Fruit fly (Drosophila melanogaster) whole organism, embryonic: ENCODE results near the gene scyl.

Source experiments
- ATbp ChIP-seq: fragments of 200-800 bp; sonication (Bioruptor generic); optimal IDR thresholded peaks from 2 replicates; lab custom pipeline; 2017; ENCODE audit warnings: missing biosample characterization, mild to moderate bottlenecking, missing genetic modification characterization, missing genetic modification reagents
- BEAF-32 ChIP-seq: fragments of 200-800 bp; sonication (Bioruptor generic); optimal IDR thresholded peaks from 3 replicates; lab custom pipeline; 2017; ENCODE audit warnings: missing biosample characterization, missing genetic modification characterization, mild to moderate bottlenecking, moderate library complexity, missing genetic modification reagents
- Blimp-1 ChIP-seq: fragments of 200-800 bp; sonication (Bioruptor generic); optimal IDR thresholded peaks from 3 replicates; lab custom pipeline; 2018; ENCODE audit warnings: missing biosample characterization, missing genetic modification characterization, mild to moderate bottlenecking, moderate library complexity, missing genetic modification reagents
- CG10543 ChIP-seq: fragments of 200-800 bp; sonication (Bioruptor generic); optimal IDR thresholded peaks from 3 replicates; lab custom pipeline; 2017; ENCODE audit warnings: missing biosample characterization, mild to moderate bottlenecking, missing genetic modification characterization, moderate library complexity
- CG10654 ChIP-seq: fragments of 200-800 bp; sonication (Bioruptor generic); optimal IDR thresholded peaks from 2 replicates; lab custom pipeline; 2016; ENCODE audit warnings: missing biosample characterization, missing genetic modification characterization
- CG11247 ChIP-seq: fragments of 200-800 bp; sonication (Bioruptor generic); IDR thresholded peaks from 2 replicates; pipeline ENCODE4 v1.3.6; 2022; ENCODE audit warnings: missing biosample characterization, missing genetic modification characterization
- CG11696 ChIP-seq: fragments of 200-800 bp; sonication (Bioruptor generic); IDR thresholded peaks from 2 replicates; pipeline ENCODE4 v1.3.6; 2022; ENCODE audit warnings: missing biosample characterization, missing genetic modification characterization
- CG12219 ChIP-seq: fragments of 200-800 bp; sonication (Bioruptor generic); optimal IDR thresholded peaks from 3 replicates; lab custom pipeline; 2018; ENCODE audit warnings: missing biosample characterization, mild to moderate bottlenecking, missing genetic modification characterization
- CG13424 ChIP-seq: fragments of 200-800 bp; sonication (Bioruptor generic); optimal IDR thresholded peaks from 2 replicates; lab custom pipeline; 2019; ENCODE audit warnings: missing biosample characterization, mild to moderate bottlenecking, missing genetic modification characterization, moderate library complexity
- CG13775 ChIP-seq: fragments of 200-800 bp; sonication (Bioruptor generic); optimal IDR thresholded peaks from 3 replicates; lab custom pipeline; 2017; ENCODE audit warnings: missing biosample characterization, mild to moderate bottlenecking, missing genetic modification characterization
- CG14441 ChIP-seq: fragments of 200-800 bp; sonication (Bioruptor generic); IDR thresholded peaks from 2 replicates; pipeline ENCODE4 v1.3.6; 2022; ENCODE audit warnings: missing biosample characterization, missing genetic modification characterization
- CG15269 ChIP-seq: fragments of 200-800 bp; sonication (Bioruptor generic); optimal IDR thresholded peaks from 2 replicates; lab custom pipeline; 2018; ENCODE audit warnings: missing biosample characterization, mild to moderate bottlenecking, missing genetic modification characterization, moderate library complexity
- CG17328 ChIP-seq: fragments of 200-800 bp; sonication (Bioruptor generic); IDR thresholded peaks from 2 replicates; pipeline ENCODE4 v1.3.6; 2022; ENCODE audit warnings: missing biosample characterization, missing genetic modification characterization
- CG1832 ChIP-seq: fragments of 200-800 bp; sonication (Bioruptor generic); optimal IDR thresholded peaks from 2 replicates; lab custom pipeline; 2017; ENCODE audit warnings: missing biosample characterization, mild to moderate bottlenecking, missing genetic modification characterization, inconsistent platforms
- CG2116 ChIP-seq: fragments of 200-800 bp; sonication (Bioruptor generic); optimal IDR thresholded peaks from 3 replicates; lab custom pipeline; 2018; ENCODE audit warnings: missing biosample characterization, mild to moderate bottlenecking, missing genetic modification characterization
- CG34422 ChIP-seq: fragments of 200-800 bp; sonication (Bioruptor generic); IDR thresholded peaks from 3 replicates; pipeline ENCODE4 v1.3.6; 2022; ENCODE audit warnings: missing biosample characterization, missing genetic modification characterization
- CG4424 ChIP-seq: fragments of 200-800 bp; sonication (Bioruptor generic); optimal IDR thresholded peaks from 3 replicates; lab custom pipeline; 2016; ENCODE audit warnings: missing biosample characterization, missing genetic modification characterization
- CG9797 ChIP-seq: fragments of 200-800 bp; sonication (Bioruptor generic); optimal IDR thresholded peaks from 3 replicates; lab custom pipeline; 2018; ENCODE audit warnings: missing biosample characterization, mild to moderate bottlenecking, missing genetic modification characterization
- Dek ChIP-seq: fragments of 200-800 bp; sonication (Bioruptor generic); optimal IDR thresholded peaks from 3 replicates; lab custom pipeline; 2019; ENCODE audit warnings: missing biosample characterization, mild to moderate bottlenecking, missing genetic modification characterization, moderate library complexity
- Dll ChIP-seq: fragments of 200-800 bp; sonication (Bioruptor generic); IDR thresholded peaks from 4 replicates; pipeline ENCODE4 v1.3.6; 2022; ENCODE audit warnings: missing biosample characterization, missing genetic modification characterization; ENCODE audit not compliant: partially characterized antibody
- E2f1 ChIP-seq: fragments of 200-800 bp; sonication (Bioruptor generic); IDR thresholded peaks from 2 replicates; pipeline ENCODE4 v1.3.6; 2022; ENCODE audit warnings: missing biosample characterization, missing genetic modification characterization
- HmgZ ChIP-seq: fragments of 200-800 bp; sonication (Bioruptor generic); optimal IDR thresholded peaks from 2 replicates; lab custom pipeline; 2018; ENCODE audit warnings: missing biosample characterization, mild to moderate bottlenecking, missing genetic modification characterization
- Hmr ChIP-seq: fragments of 200-800 bp; sonication (Bioruptor generic); optimal IDR thresholded peaks from 3 replicates; lab custom pipeline; 2017; ENCODE audit warnings: mild to moderate bottlenecking, missing biosample characterization, missing genetic modification reagents, missing genetic modification characterization
- Hr3 ChIP-seq: fragments of 200-800 bp; sonication (Bioruptor generic); optimal IDR thresholded peaks from 3 replicates; lab custom pipeline; 2016; ENCODE audit warnings: missing biosample characterization, missing genetic modification characterization
- MTF-1 ChIP-seq: fragments of 200-800 bp; sonication (Bioruptor generic); optimal IDR thresholded peaks from 2 replicates; lab custom pipeline; 2018; ENCODE audit warnings: missing biosample characterization, mild to moderate bottlenecking, missing genetic modification characterization, borderline replicate concordance
- Nf-YA ChIP-seq: fragments of 200-800 bp; sonication (Bioruptor generic); IDR thresholded peaks from 2 replicates; pipeline ENCODE4 v1.3.6; 2022; ENCODE audit warnings: missing biosample characterization, missing genetic modification characterization
- NfI ChIP-seq: fragments of 200-800 bp; sonication (Bioruptor generic); optimal IDR thresholded peaks from 3 replicates; lab custom pipeline; 2018; ENCODE audit warnings: missing biosample characterization, mild to moderate bottlenecking, missing genetic modification characterization, moderate library complexity
- Poxn ChIP-seq: fragments of 200-800 bp; sonication (Bioruptor generic); IDR thresholded peaks from 2 replicates; pipeline ENCODE4 v1.3.6; 2022; ENCODE audit warnings: missing biosample characterization, missing genetic modification characterization
- Sox102F ChIP-seq: fragments of 200-800 bp; sonication (Bioruptor generic); optimal IDR thresholded peaks from 2 replicates; lab custom pipeline; 2018; ENCODE audit warnings: missing biosample characterization, mild to moderate bottlenecking, missing genetic modification characterization, moderate library complexity
- br ChIP-seq: fragments of >200 bp; optimal IDR thresholded peaks from 2 replicates; lab custom pipeline; 2017
- cad ChIP-seq: fragments of >200 bp; optimal IDR thresholded peaks from 2 replicates; lab custom pipeline; 2017; ENCODE audit warnings: missing biosample characterization, missing genetic modification characterization
- ci ChIP-seq: fragments of 200-800 bp; sonication (Bioruptor generic); IDR thresholded peaks from 3 replicates; pipeline ENCODE4 v1.3.6; 2022; ENCODE audit warnings: missing biosample characterization, missing genetic modification characterization
- crc ChIP-seq: fragments of 200-800 bp; sonication (Bioruptor generic); optimal IDR thresholded peaks from 2 replicates; lab custom pipeline; 2016; ENCODE audit warnings: missing biosample characterization, missing genetic modification characterization
- da ChIP-seq: fragments of 200-800 bp; sonication (Bioruptor generic); optimal IDR thresholded peaks from 2 replicates; lab custom pipeline; 2016; ENCODE audit warnings: missing biosample characterization, missing genetic modification characterization
- dpn ChIP-seq, 2 experiments: fragments of 200-800 bp; sonication (Bioruptor generic); optimal IDR thresholded peaks; 3 replicates each; lab custom pipeline; 2016; ENCODE audit warnings: missing biosample characterization in 2 of 2, missing genetic modification characterization in 2 of 2
- emc ChIP-seq: fragments of 200-800 bp; sonication (Bioruptor generic); optimal IDR thresholded peaks from 2 replicates; lab custom pipeline; 2016; ENCODE audit warnings: missing biosample characterization, missing genetic modification characterization
- en ChIP-seq: fragments of 200-800 bp; sonication (Bioruptor generic); optimal IDR thresholded peaks from 2 replicates; lab custom pipeline; 2016; ENCODE audit warnings: missing biosample characterization, missing genetic modification characterization
- fru ChIP-seq: fragments of >200 bp; optimal IDR thresholded peaks from 2 replicates; lab custom pipeline; 2017
- her ChIP-seq: fragments of 200-800 bp; sonication (Bioruptor generic); optimal IDR thresholded peaks from 2 replicates; lab custom pipeline; 2016; ENCODE audit warnings: missing biosample characterization, missing genetic modification characterization
- nau ChIP-seq: fragments of 200-800 bp; sonication (Bioruptor generic); optimal IDR thresholded peaks from 3 replicates; lab custom pipeline; 2017; ENCODE audit warnings: missing biosample characterization, mild to moderate bottlenecking, missing genetic modification characterization, missing genetic modification reagents
- nmo ChIP-seq: fragments of 200-800 bp; sonication (Bioruptor generic); optimal IDR thresholded peaks from 2 replicates; lab custom pipeline; 2018; ENCODE audit warnings: missing biosample characterization, mild to moderate bottlenecking, missing genetic modification characterization, moderate library complexity
- pan ChIP-seq, 4 experiments: fragments of >200 bp in 3 of 4; fragments of 200-800 bp in 1 of 4; sonication (Bioruptor generic) in 1 of 4; optimal IDR thresholded peaks in 3 of 4; IDR thresholded peaks in 1 of 4; 2 replicates each; pipeline versions ENCODE4 v1.3.6 to Lab custom; 2017 to 2022; ENCODE audit warnings: missing biosample characterization in 2 of 4, missing genetic modification characterization in 2 of 4, mixed read lengths in 1 of 4
- shn ChIP-seq: fragments of 200-800 bp; sonication (Bioruptor generic); optimal IDR thresholded peaks from 3 replicates; lab custom pipeline; 2016; ENCODE audit warnings: missing biosample characterization, missing genetic modification characterization
- tap ChIP-seq: fragments of 200-800 bp; optimal IDR thresholded peaks from 3 replicates; lab custom pipeline; 2019; ENCODE audit warnings: missing biosample characterization, mild to moderate bottlenecking, missing genetic modification characterization, moderate library complexity
- tll ChIP-seq, 2 experiments: fragments of 200-800 bp in 1 of 2; fragments of >200 bp in 1 of 2; sonication (Bioruptor generic) in 1 of 2; optimal IDR thresholded peaks; 2 replicates each; lab custom pipeline; 2017 to 2019; ENCODE audit warnings: missing biosample characterization in 2 of 2, missing genetic modification characterization in 2 of 2, mild to moderate bottlenecking in 1 of 2, moderate library complexity in 1 of 2
- tna ChIP-seq: fragments of 200-800 bp; sonication (Bioruptor generic); IDR thresholded peaks from 2 replicates; pipeline ENCODE4 v1.3.6; 2022; ENCODE audit warnings: missing biosample characterization, missing genetic modification characterization; ENCODE audit not compliant: partially characterized antibody
- vvl ChIP-seq: fragments of 200-800 bp; sonication (Bioruptor generic); IDR thresholded peaks from 2 replicates; pipeline ENCODE4 v1.3.6; 2022; ENCODE audit warnings: missing biosample characterization, missing genetic modification characterization
- wdn ChIP-seq: fragments of 200-800 bp; sonication (Bioruptor generic); IDR thresholded peaks from 2 replicates; pipeline ENCODE4 v1.3.6; 2022; ENCODE audit warnings: missing biosample characterization, missing genetic modification characterization
- zfh1 ChIP-seq: fragments of 200-800 bp; sonication (Bioruptor generic); IDR thresholded peaks from 3 replicates; pipeline ENCODE4 v1.3.6; 2022; ENCODE audit warnings: missing biosample characterization, missing genetic modification characterization

Gene scyl

DNA sequence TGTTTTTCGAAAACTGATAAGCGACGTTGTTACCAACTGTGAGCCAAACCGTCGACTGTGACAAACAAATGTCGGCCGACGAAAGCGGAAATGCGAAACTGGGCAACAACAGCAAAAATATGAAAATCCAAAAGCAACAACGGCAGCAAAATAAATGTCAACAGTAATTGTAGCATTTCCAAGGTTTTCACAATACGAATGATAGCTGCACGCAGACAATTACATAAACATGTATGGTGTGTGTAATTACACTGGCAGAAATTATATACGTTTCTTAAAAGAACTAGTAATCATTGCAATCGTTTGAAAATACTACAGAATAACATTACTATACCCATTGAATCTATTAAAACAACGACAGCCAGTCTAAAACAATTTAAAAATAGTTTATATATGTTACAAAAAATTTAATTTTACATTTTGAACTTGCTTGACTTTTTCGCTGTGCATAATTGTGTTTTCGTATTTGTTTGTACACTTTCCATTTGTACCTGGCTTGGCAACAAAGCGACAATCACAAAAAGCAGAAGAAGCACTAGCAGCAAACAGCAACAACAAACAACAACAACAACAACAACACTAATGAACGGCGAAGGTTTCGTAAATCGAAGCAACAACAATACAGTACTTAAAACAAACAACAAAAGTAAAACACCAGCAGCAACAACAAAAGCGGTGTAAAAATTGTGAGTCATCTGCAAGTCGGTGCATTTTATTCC, 8.8 kb downstream of the scyl start (continued):
- TF ChIP-seq tll (GFP tag; optimal IDR thresholded peaks at IDR 0.05; lab: Kevin White, UChicago) (no peak), Sox102F (GFP tag; lab: Kevin White, UChicago) (peak; percentile 85), CG11696 (GFP tag; lab: Robert Waterston, UW) (no peak), BEAF-32 (GFP tag; lab: Kevin White, UChicago) (no peak), Dek (peak; percentile 29), CG34422 (peak; percentile 36), CG9797 (GFP tag; lab: Kevin White, UChicago) (no peak), CG10654 (GFP tag; lab: Kevin White, UChicago) (peak; percentile 31), CG11247 (GFP tag; lab: Robert Waterston, UW) (peak; percentile 80), CG15269 (tag; lab: Kevin White, UChicago) (peak; percentile 79), CG14441 (peak; percentile 73), pan (optimal IDR thresholded peaks at IDR 0.05; lab: Kevin White, UChicago) (no peak), pan (GFP tag; optimal IDR thresholded peaks at IDR 0.05 in 1 of 2, IDR thresholded peaks at IDR 0.05 in 1 of 2) (peak in 1 of 2 experiments; percentile 89), CG4424 (GFP tag; lab: Kevin White, UChicago) (peak; percentile 53), cad (GFP tag; lab: Kevin White, UChicago) (no peak), br (lab: Kevin White, UChicago) (no peak), ci (peak; percentile 88), Nf-YA (GFP tag; lab: Robert Waterston, UW) (peak; percentile 53; the same call in 1 of the 2 replicates), ATbp (peak; percentile 29), emc (GFP tag; lab: Kevin White, UChicago) (no peak), E2f1 (GFP tag; lab: Robert Waterston, UW) (peak; percentile 84), HmgZ (tag; lab: Kevin White, UChicago) (peak; percentile 19), vvl (GFP tag; lab: Robert Waterston, UW) (peak; percentile 92), CG13424 (tag; lab: Kevin White, UChicago) (peak; percentile 77), CG13775 (GFP tag; lab: Kevin White, UChicago) (peak; percentile 24), en (GFP tag; lab: Kevin White, UChicago) (no peak), da (no peak), crc (no peak), Dll (GFP tag; lab: Robert Waterston, UW) (no peak), MTF-1 (GFP tag; lab: Kevin White, UChicago) (no peak), fru (no peak), tna (GFP tag; lab: Robert Waterston, UW) (no peak), Blimp-1 (peak; percentile 73), dpn (GFP tag; optimal IDR thresholded peaks at IDR 0.05; lab: Kevin White, UChicago) (peak; percentile 23 to 34), CG10543 (GFP tag; lab: Kevin White, UChicago) (no peak), CG1832 (GFP tag; lab: Kevin White, UChicago) (no peak), nau (GFP tag; lab: Kevin White, UChicago) (no peak), tap (peak; percentile 73), CG17328 (GFP tag; lab: Robert Waterston, UW) (peak; percentile 77), wdn (GFP tag; lab: Robert Waterston, UW) (peak; percentile 72), NfI (GFP tag; lab: Kevin White, UChicago) (peak; percentile 46), her (no peak), Poxn (no peak), shn (GFP tag; lab: Kevin White, UChicago) (no peak), CG12219 (GFP tag; lab: Kevin White, UChicago) (peak; percentile 59), Hmr (GFP tag; lab: Kevin White, UChicago) (peak; percentile 68), zfh1 (GFP tag; lab: Robert Waterston, UW) (peak; percentile 75; the same call in 2 of the 3 replicates), CG2116 (peak; percentile 45), Hr3 (GFP tag; lab: Kevin White, UChicago) (no peak), nmo (peak; percentile 31)
